Worm (Caenorhabditis elegans): ENCODE data around the gene cls-2.

cls-2 gene

DNA sequence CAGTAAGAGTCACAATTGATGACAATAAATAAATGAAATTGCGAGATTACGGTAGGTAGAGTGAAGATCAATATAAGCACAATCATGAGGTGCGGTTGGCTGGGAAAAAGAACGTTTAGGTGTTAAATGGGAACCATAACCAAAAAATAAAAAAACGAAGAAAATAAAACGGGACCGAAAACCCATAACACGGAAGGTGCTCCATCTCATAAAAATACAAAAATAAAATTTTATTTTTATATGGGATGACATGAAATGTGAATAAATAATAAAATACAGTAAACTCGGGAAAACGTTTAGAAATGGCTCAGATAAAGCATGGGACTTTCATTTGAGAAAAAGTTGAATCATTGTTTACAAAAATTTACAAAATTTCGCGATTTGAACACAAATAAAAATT is 20.7 kb downstream of the cls-2 start, which contains the start of gene F02A9.7:
F02A9.7 (minus strand) TSS at position 101 of the 400 bp plus-strand sequence.
- TF ChIP-seq die-1 (tag; optimal IDR thresholded peaks at IDR 0.05) (no peak), pbrm-1 (GFP tag; IDR thresholded peaks at IDR 0.05) (no peak), ceh-27 (GFP tag; optimal IDR thresholded peaks at IDR 0.05) (no peak), ceh-79 (tag; optimal IDR thresholded peaks at IDR 0.05) (no peak), T07F8.4 (tag; optimal IDR thresholded peaks at IDR 0.05) (no peak), F52B5.7 (tag; optimal IDR thresholded peaks at IDR 0.05) (no peak), ets-4 (GFP tag; optimal IDR thresholded peaks at IDR 0.05) (no peak), aptf-2 (GFP tag; conservative IDR thresholded peaks at IDR 0.05) (no peak), lin-40 (tag; optimal IDR thresholded peaks at IDR 0.05) (no peak), dox-1 (GFP tag; IDR thresholded peaks at IDR 0.05) (no peak), hmg-20 (GFP tag; IDR thresholded peaks at IDR 0.05) (no peak)

DNA sequence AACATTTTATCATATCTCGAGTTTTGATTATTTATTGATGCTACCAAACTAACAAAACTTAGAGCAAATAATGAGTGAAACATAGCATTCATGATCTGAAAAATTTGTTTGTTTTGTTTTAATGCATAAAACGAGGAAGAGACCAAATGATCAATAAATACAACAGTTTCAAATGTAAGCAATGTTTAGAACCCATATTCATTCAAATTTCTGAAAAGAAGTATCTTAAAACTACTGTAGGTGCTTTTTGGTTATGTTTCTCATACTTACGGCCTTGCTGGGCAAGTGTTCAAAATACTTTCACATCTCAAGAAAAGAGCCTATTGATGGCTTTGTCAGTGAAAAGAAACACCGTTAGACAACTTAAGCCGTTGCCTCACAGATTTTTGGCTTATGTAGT is 22.9 kb downstream of the cls-2 start, which contains the start of gene F02A9.1:
F02A9.1 (minus strand) TSS at position 101 of the 400 bp plus-strand sequence.
- TF ChIP-seq madf-6 (GFP tag; IDR thresholded peaks at IDR 0.05) (no peak), ceh-100 (GFP tag; IDR thresholded peaks at IDR 0.05) (no peak), aptf-3 (GFP tag; IDR thresholded peaks at IDR 0.05) (no peak), B0019.2 (GFP tag; conservative IDR thresholded peaks at IDR 0.05) (no peak), bed-2 (GFP tag; IDR thresholded peaks at IDR 0.05) (no peak)

ce11 chrIII:9080127-9080526 is 25.3 kb downstream of the cls-2 start:
- TF ChIP-seq T07F8.4 (tag; optimal IDR thresholded peaks at IDR 0.05) (no peak), pha-4 (tag; optimal IDR thresholded peaks at IDR 0.05) (no peak), lsy-27 (tag; optimal IDR thresholded peaks at IDR 0.05; ENCODE audit: borderline replicate concordance, insufficient read depth) (no peak), bed-1 (GFP tag; IDR thresholded peaks at IDR 0.05) (no peak), F37B4.10 (GFP tag; IDR thresholded peaks at IDR 0.05) (no peak), F55B11.4 (tag; optimal IDR thresholded peaks at IDR 0.05; ENCODE audit: borderline replicate concordance, insufficient read depth) (no peak), chd-7 (tag; optimal IDR thresholded peaks at IDR 0.05) (no peak), T26A5.8 (tag; optimal IDR thresholded peaks at IDR 0.05) (no peak), ztf-18 (tag; optimal IDR thresholded peaks at IDR 0.05) (no peak), aptf-2 (GFP tag; conservative IDR thresholded peaks at IDR 0.05) (no peak), nhr-179 (tag; optimal IDR thresholded peaks at IDR 0.05) (no peak), ceh-40 (GFP tag; IDR thresholded peaks at IDR 0.05) (no peak), F23B12.7 (tag; optimal IDR thresholded peaks at IDR 0.05; ENCODE audit: insufficient read depth) (no peak), nfya-1 (tag; optimal IDR thresholded peaks at IDR 0.05; ENCODE audit: borderline replicate concordance, insufficient read depth) (no peak), hmg-20 (GFP tag; IDR thresholded peaks at IDR 0.05) (no peak), egl-18 (GFP tag; IDR thresholded peaks at IDR 0.05) (no peak), B0336.3 (GFP tag; IDR thresholded peaks at IDR 0.05) (no peak), K11D2.4 (GFP tag; IDR thresholded peaks at IDR 0.05) (no peak)

- no peak for TF ChIP-seq xnd-1 (tag; optimal IDR thresholded peaks at IDR 0.05)
- TF ChIP-seq mcd-1 (GFP tag; IDR thresholded peaks at IDR 0.05), result no peak
- TF ChIP-seq hlh-26 (GFP tag; conservative IDR thresholded peaks at IDR 0.05), result no peak
- no peak for TF ChIP-seq egl-18 (GFP tag; IDR thresholded peaks at IDR 0.05)
- TF ChIP-seq tbp1 (GFP tag; optimal IDR thresholded peaks at IDR 0.05), result no peak
- TF ChIP-seq ceh-40 (GFP tag; IDR thresholded peaks at IDR 0.05), result no peak
- no peak for TF ChIP-seq F37B4.10 (GFP tag; IDR thresholded peaks at IDR 0.05)
- TF ChIP-seq unc-62 (GFP tag; optimal IDR thresholded peaks at IDR 0.05), result no peak
- no peak for TF ChIP-seq snpc-3.4 (tag; optimal IDR thresholded peaks at IDR 0.05)
- TF ChIP-seq atf-7 (tag; optimal IDR thresholded peaks at IDR 0.05), result no peak
- no peak for TF ChIP-seq D2030.7 (GFP tag; IDR thresholded peaks at IDR 0.05)
- TF ChIP-seq lin-54 (GFP tag; optimal IDR thresholded peaks at IDR 0.05), result no peak
- no peak for TF ChIP-seq F57C9.4 (tag; optimal IDR thresholded peaks at IDR 0.05)
- no peak for TF ChIP-seq F10E7.11 (tag; optimal IDR thresholded peaks at IDR 0.05)
- no peak for TF ChIP-seq madf-8 (GFP tag; conservative IDR thresholded peaks at IDR 0.05)
- no peak for TF ChIP-seq K11D2.4 (GFP tag; IDR thresholded peaks at IDR 0.05)
- no peak for TF ChIP-seq ztf-22 (GFP tag; optimal IDR thresholded peaks at IDR 0.05)
- no peak for TF ChIP-seq F33H1.4 (GFP tag; IDR thresholded peaks at IDR 0.05)
These were observed 26.2 kb downstream of the cls-2 start, which contains the start of gene far-1 for ce11 chrIII:9081055-9081454. far-1 (minus strand) TSS chrIII:9081179.
